Worm (Caenorhabditis elegans): ENCODE data around the gene nduf-2.2.

The nduf-2.2 gene

ce11 chrIII:6500032-6500564, 35.1 kb downstream of the nduf-2.2 start, which contains the start of gene F23F12.3:
F23F12.3 (plus strand) TSS chrIII:6500514.
- peak; percentile 43 for TF ChIP-seq nfya-1 (tag; optimal IDR thresholded peaks at IDR 0.05)
- no peak for TF ChIP-seq lim-6 (tag; optimal IDR thresholded peaks at IDR 0.05)

- no peak for TF ChIP-seq sox-2 (GFP tag; IDR thresholded peaks at IDR 0.05)
Observed at ce11 chrIII:6507832-6508231, 42.8 kb downstream of the nduf-2.2 start, which contains the start of gene F23F12.12. F23F12.12 (plus strand) TSS chrIII:6508132.

- TF ChIP-seq elt-4 (tag; optimal IDR thresholded peaks at IDR 0.05) (no peak), ceh-9 (tag; optimal IDR thresholded peaks at IDR 0.05) (no peak), che-1 (tag; optimal IDR thresholded peaks at IDR 0.05) (no peak), ceh-31 (tag; optimal IDR thresholded peaks at IDR 0.05) (no peak), hlh-30 (tag; optimal IDR thresholded peaks at IDR 0.05; ENCODE audit: insufficient read depth) (no peak), npax-4 (tag; optimal IDR thresholded peaks at IDR 0.05) (no peak), pqm-1 (tag; optimal IDR thresholded peaks at IDR 0.05) (no peak), hlh-13 (GFP tag; optimal IDR thresholded peaks at IDR 0.05) (no peak), pha-4 (tag; optimal IDR thresholded peaks at IDR 0.05) (no peak), hlh-6 (tag; optimal IDR thresholded peaks at IDR 0.05) (no peak), C08G9.2 (tag; optimal IDR thresholded peaks at IDR 0.05) (no peak), ceh-34 (tag; optimal IDR thresholded peaks at IDR 0.05) (no peak)
Observed at ce11 chrIII:6508327-6508726, 43.3 kb downstream of the nduf-2.2 start.

- TF ChIP-seq elt-2 (tag; optimal IDR thresholded peaks at IDR 0.05) (peak; percentile 63), ahr-1 (tag; optimal IDR thresholded peaks at IDR 0.05) (no peak), ama-1 (optimal IDR thresholded peaks at IDR 0.05) (no peak), eyg-1 (tag; optimal IDR thresholded peaks at IDR 0.05) (no peak)
Observed at ce11 chrIII:6509301-6509700, 44.3 kb downstream of the nduf-2.2 start.

ce11 chrIII:6514673-6515072, 49.7 kb downstream of the nduf-2.2 start, which contains the start of gene acr-5:
acr-5 (minus strand) TSS chrIII:6514773.
- TF ChIP-seq unc-86 (tag; optimal IDR thresholded peaks at IDR 0.05): no peak
- no peak for TF ChIP-seq fax-1 (tag; optimal IDR thresholded peaks at IDR 0.05)
- no peak for TF ChIP-seq hlh-30 (tag; optimal IDR thresholded peaks at IDR 0.05; ENCODE audit: insufficient read depth)
- no peak for TF ChIP-seq Y22D7AL.16 (tag; optimal IDR thresholded peaks at IDR 0.05)
- no peak for TF ChIP-seq pat-9 (tag; optimal IDR thresholded peaks at IDR 0.05)
- TF ChIP-seq madf-2 (tag; optimal IDR thresholded peaks at IDR 0.05): no peak

Measured in whole organism, late embryonic.